Fruit fly (Drosophila melanogaster) S2 (cell line): Measurements from ENCODE around the gene Trm7-32.

Experiments
- CG8478 ChIP-seq: fragments of >200 bp; optimal IDR thresholded peaks from 2 replicates; lab custom pipeline; 2018
- CTCF ChIP-seq, 2 experiments: fragments of >200 bp; optimal IDR thresholded peaks; 2 replicates each; lab custom pipeline; 2018

- TF ChIP-seq CTCF (optimal IDR thresholded peaks at IDR 0.05; lab: Kevin White, UChicago), result no peak
- TF ChIP-seq CG8478 (lab: Kevin White, UChicago), result no peak
Observed at dm6 chr3R:17053415-17054177, 13.1 kb downstream of the Trm7-32 start, which contains the start of gene Dad.
